Worm (Caenorhabditis elegans) whole organism, L4/young adult: Measurements from ENCODE around the gene ule-3.
A peak's percentile ranks its signal among the peaks of the same experiment; 100 is the strongest.

Source experiments
- W03F9.2 ChIP-seq: fragments of 150-350 bp; optimal IDR thresholded peaks from 2 replicates; lab custom pipeline; 2014; ENCODE audit warnings: missing biosample characterization, missing genetic modification characterization
- dao-5 ChIP-seq: sonication (generic microtip); optimal IDR thresholded peaks from 2 replicates; lab custom pipeline; 2016; ENCODE audit warnings: missing genotype, missing genetic modification characterization, moderate library complexity, missing compliant biosample characterization
- him-1 ChIP-seq: sonication (generic microtip); optimal IDR thresholded peaks from 2 replicates; lab custom pipeline; 2016; ENCODE audit warnings: missing genotype, missing genetic modification reagents, missing genetic modification characterization, missing compliant biosample characterization

DNA sequence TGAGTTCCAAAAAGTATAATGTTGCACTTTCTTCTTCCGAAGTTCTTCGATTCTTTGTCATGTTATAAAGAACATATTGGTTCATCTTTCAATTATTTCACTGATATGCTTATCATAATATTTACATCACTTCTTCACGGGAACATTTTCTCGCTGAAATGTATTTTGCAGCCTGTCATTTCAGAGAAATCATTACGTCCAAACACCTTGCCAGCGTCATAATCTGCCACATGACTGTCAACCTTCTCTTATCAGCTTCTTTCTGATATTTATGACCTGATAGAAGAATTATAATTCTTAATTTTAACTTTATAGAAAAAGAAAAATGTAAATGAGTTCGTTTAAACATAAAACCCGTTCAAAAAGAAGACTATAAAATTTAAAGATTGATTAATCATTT, 8.5 kb downstream of the ule-3 start:
- TF ChIP-seq him-1 (tag; lab: Kevin White, UChicago) (no peak), dao-5 (tag; lab: Kevin White, UChicago) (no peak), W03F9.2 (tag; lab: Kevin White, UChicago) (peak; percentile 1)
